Worm (Caenorhabditis elegans): ENCODE measurements around the gene bbs-5.

- no peak for TF ChIP-seq him-1 (tag; optimal IDR thresholded peaks at IDR 0.05)
- no peak for TF ChIP-seq dao-5 (tag; optimal IDR thresholded peaks at IDR 0.05)
These were observed 38.5 kb upstream of the bbs-5 start, which contains the start of gene vglu-3 for ce11 chrIII:10300078-10300477.

Data from whole organism, L4/young adult.